Worm (Caenorhabditis elegans): ENCODE data around the gene C25A8.2.

Gene C25A8.2

DNA sequence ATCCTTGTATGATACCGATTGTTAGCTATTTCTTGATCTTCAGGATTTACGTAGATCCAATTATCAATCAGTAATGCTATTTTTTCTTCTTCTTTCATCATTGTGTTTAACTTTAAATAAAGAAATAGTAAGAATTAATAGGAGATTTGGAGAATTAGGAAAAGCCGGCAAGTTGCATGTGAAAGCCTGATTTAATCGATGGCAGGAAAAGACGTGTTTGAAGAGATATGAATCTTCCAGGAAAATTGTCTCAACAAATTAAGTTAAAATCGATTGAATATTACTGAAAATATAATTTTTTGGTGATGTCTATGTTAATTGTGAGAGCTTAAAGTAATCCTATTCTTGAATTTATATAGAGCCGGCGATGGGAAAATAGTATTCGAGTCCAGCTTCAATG is 38.4 kb upstream of the C25A8.2 start, which contains the start of gene ZK381.62:
Gene ZK381.62, minus strand, starts transcription at position 101 of the 400 bp plus-strand sequence.
- TF ChIP-seq nhr-232 (tag; optimal IDR thresholded peaks at IDR 0.05) (no peak), F13H6.1 (tag; optimal IDR thresholded peaks at IDR 0.05) (no peak), pqm-1 (tag; optimal IDR thresholded peaks at IDR 0.05) (no peak), ceh-14 (tag; optimal IDR thresholded peaks at IDR 0.05) (no peak), tbx-2 (tag; optimal IDR thresholded peaks at IDR 0.05) (no peak), fkh-10 (GFP tag; optimal IDR thresholded peaks at IDR 0.05) (no peak), nfya-1 (tag; optimal IDR thresholded peaks at IDR 0.05) (no peak), pat-9 (tag; optimal IDR thresholded peaks at IDR 0.05) (no peak), unc-55 (GFP tag; optimal IDR thresholded peaks at IDR 0.05) (no peak)

DNA sequence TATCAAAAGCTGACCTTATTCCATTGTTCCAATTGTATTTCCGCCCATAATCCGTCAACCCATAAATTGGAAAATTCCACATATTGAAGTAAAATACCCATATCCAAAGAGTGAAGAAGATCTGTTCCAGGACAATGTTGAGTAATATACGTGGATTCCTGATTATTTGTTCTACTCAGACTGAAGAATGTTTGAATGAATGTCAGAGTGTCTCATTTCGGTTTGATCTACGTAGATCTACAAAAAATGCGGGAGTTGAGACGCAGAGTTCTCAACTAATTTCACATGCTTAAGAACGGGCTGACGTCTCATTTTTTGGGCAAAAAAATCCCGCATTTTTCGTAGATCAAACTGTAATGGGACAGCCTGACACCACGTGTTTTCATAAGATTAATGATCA is 37.2 kb upstream of the C25A8.2 start, which contains the start of gene nhr-249:
Gene nhr-249, minus strand, starts transcription at position 101 of the 400 bp plus-strand sequence.
- no peak for TF ChIP-seq unc-3 (GFP tag; conservative IDR thresholded peaks at IDR 0.05)
- no peak for TF ChIP-seq unc-3 (tag; optimal IDR thresholded peaks at IDR 0.05)
- no peak for TF ChIP-seq pax-1 (tag; optimal IDR thresholded peaks at IDR 0.05)
- TF ChIP-seq rnt-1 (tag; optimal IDR thresholded peaks at IDR 0.05), result no peak
- no peak for TF ChIP-seq eyg-1 (tag; optimal IDR thresholded peaks at IDR 0.05)
- TF ChIP-seq dve-1 (tag; optimal IDR thresholded peaks at IDR 0.05), result no peak
- no peak for TF ChIP-seq fkh-6 (tag; optimal IDR thresholded peaks at IDR 0.05)
- no peak for TF ChIP-seq nfya-1 (tag; optimal IDR thresholded peaks at IDR 0.05)
- TF ChIP-seq ahr-1 (tag; optimal IDR thresholded peaks at IDR 0.05), result no peak
- no peak for TF ChIP-seq tbx-7 (tag; optimal IDR thresholded peaks at IDR 0.05)
- no peak for TF ChIP-seq pha-2 (tag; optimal IDR thresholded peaks at IDR 0.05)
- TF ChIP-seq ceh-14 (tag; optimal IDR thresholded peaks at IDR 0.05), result no peak
- no peak for TF ChIP-seq pat-9 (tag; optimal IDR thresholded peaks at IDR 0.05)
- TF ChIP-seq pag-3 (tag; optimal IDR thresholded peaks at IDR 0.05; ENCODE audit: borderline replicate concordance), result no peak

DNA sequence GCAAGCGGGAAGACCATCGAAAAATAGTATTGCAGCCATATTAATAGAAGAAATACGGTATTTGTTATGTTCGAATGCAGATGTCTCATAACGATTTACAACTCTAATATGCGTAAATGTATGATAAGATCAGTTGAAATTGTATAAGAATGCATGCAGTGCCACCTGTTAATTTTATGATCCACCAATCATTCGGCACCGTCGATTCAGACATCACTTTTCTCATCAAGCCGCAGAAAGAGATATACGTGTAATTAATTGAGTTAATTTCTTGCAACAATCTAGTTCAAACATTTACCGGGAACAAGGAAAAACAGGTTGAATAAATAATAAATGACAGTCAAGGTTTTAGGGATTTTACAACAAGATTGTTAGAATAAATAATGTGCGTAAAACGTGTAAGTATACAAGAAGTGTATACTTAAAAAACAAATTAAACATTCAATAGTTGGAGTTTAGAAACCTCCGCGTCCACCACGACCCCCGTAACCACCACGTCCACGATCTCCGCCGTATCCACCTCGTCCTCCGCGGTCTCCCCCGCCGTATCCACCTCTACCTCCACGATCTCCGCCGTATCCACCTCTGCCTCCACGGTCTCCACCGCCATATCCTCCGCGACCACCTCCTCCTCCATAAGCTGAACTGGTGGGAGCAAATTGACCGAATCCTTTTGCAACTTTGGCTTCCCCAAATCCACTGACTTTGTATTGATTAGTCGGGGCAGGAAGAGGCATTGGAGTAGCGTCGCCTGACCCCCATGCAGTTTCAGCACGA is 35.3 kb upstream of the C25A8.2 start:
- no peak for TF ChIP-seq ets-4 (tag; optimal IDR thresholded peaks at IDR 0.05)
- TF ChIP-seq tbx-7 (tag; optimal IDR thresholded peaks at IDR 0.05), result no peak
- TF ChIP-seq hlh-6 (tag; optimal IDR thresholded peaks at IDR 0.05), result no peak
- TF ChIP-seq sox-4 (tag; optimal IDR thresholded peaks at IDR 0.05), result no peak

DNA sequence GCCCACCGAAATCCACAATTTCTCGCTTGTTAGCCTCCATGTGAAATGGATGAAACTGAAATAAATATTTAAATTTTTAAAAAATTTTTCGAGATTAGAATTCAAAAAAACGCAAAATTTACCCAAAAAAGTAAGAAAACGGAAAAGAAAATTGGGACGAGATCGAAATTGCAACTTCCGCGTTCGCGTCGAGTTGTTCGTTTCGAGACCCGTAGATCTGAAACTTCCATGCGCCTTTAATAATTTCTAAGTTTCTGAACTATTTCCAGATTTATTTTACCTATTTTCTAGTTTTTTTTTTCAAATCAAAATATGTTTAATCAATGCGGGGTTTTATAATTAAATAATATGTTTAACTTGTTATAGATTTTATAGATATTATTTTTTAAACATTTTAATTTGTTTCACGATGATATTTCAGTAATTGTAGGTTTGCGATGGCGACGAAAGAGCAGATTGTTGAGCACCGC is 32.5 kb upstream of the C25A8.2 start, which contains the start of the genes pgl-1 and him-3:
Gene pgl-1, minus strand, starts transcription at position 230 of the 470 bp plus-strand sequence.
Gene him-3, plus strand, starts transcription at position 420 of the 470 bp plus-strand sequence.
- TF ChIP-seq hlh-13 (GFP tag; optimal IDR thresholded peaks at IDR 0.05), result no peak

DNA sequence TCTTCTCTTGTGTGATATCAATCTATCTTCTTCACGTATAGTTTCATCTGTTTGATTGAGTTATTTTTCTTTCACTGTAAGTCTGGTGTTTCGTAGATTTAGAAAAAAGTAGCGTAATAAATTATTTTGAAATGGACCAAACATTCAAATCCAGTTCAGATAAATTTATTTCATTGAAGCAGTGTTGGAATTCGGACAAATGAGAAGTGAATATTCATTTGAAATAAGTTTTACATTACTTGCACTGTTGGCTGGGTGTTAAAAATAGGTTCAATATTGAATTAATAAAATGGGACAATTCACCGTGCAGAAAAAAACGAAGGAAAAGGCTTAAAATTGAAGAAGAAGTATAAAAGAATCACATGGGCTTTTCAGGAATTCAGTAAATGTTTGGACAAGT is 31.0 kb upstream of the C25A8.2 start:
- no peak for TF ChIP-seq dve-1 (tag; optimal IDR thresholded peaks at IDR 0.05)
- no peak for TF ChIP-seq sox-2 (GFP tag; IDR thresholded peaks at IDR 0.05)
- TF ChIP-seq madf-2 (tag; optimal IDR thresholded peaks at IDR 0.05), result no peak
- TF ChIP-seq nfya-1 (tag; optimal IDR thresholded peaks at IDR 0.05), result no peak
- no peak for TF ChIP-seq eyg-1 (tag; optimal IDR thresholded peaks at IDR 0.05)
- TF ChIP-seq pat-9 (tag; optimal IDR thresholded peaks at IDR 0.05), result no peak
- TF ChIP-seq nhr-232 (tag; optimal IDR thresholded peaks at IDR 0.05), result no peak
- TF ChIP-seq hlh-8 (tag; optimal IDR thresholded peaks at IDR 0.05), result no peak
- no peak for TF ChIP-seq ceh-22 (tag; optimal IDR thresholded peaks at IDR 0.05)
- no peak for TF ChIP-seq npax-4 (tag; optimal IDR thresholded peaks at IDR 0.05)
- TF ChIP-seq pqm-1 (tag; optimal IDR thresholded peaks at IDR 0.05), result no peak
- no peak for TF ChIP-seq rnt-1 (tag; optimal IDR thresholded peaks at IDR 0.05)
- TF ChIP-seq K09A11.1 (tag; optimal IDR thresholded peaks at IDR 0.05; ENCODE audit: insufficient read depth), result no peak
- no peak for TF ChIP-seq ama-1 (optimal IDR thresholded peaks at IDR 0.05)
- no peak for TF ChIP-seq F13H6.1 (tag; optimal IDR thresholded peaks at IDR 0.05)
- TF ChIP-seq sdc-2 (tag; optimal IDR thresholded peaks at IDR 0.05), result no peak
- TF ChIP-seq ceh-48 (tag; optimal IDR thresholded peaks at IDR 0.05), result no peak
- TF ChIP-seq ceh-6 (GFP tag; optimal IDR thresholded peaks at IDR 0.05), result no peak
- no peak for TF ChIP-seq pha-2 (tag; optimal IDR thresholded peaks at IDR 0.05)

Measured in whole organism, late embryonic.